Worm (Caenorhabditis elegans): Measurements from ENCODE around the gene rpl-37.

ce11 chrIII:3564762-3565359 is 36.4 kb downstream of the rpl-37 start:
- no peak for TF ChIP-seq ama-1 (optimal IDR thresholded peaks at IDR 0.05)
- TF ChIP-seq F13C5.2 (tag; optimal IDR thresholded peaks at IDR 0.05) = no peak
- no peak for TF ChIP-seq hmbx-1 (tag; optimal IDR thresholded peaks at IDR 0.05)
- TF ChIP-seq scrt-1 (GFP tag; IDR thresholded peaks at IDR 0.05) = no peak
- no peak for TF ChIP-seq aly-1 (tag; optimal IDR thresholded peaks at IDR 0.05)
- TF ChIP-seq tbx-11 (GFP tag; IDR thresholded peaks at IDR 0.05) = no peak
- TF ChIP-seq B0310.2 (tag; optimal IDR thresholded peaks at IDR 0.05) = no peak

Data from whole organism, early embryonic.